Worm (Caenorhabditis elegans): ENCODE measurements around the gene T06A10.107.

T06A10.107 gene

DNA sequence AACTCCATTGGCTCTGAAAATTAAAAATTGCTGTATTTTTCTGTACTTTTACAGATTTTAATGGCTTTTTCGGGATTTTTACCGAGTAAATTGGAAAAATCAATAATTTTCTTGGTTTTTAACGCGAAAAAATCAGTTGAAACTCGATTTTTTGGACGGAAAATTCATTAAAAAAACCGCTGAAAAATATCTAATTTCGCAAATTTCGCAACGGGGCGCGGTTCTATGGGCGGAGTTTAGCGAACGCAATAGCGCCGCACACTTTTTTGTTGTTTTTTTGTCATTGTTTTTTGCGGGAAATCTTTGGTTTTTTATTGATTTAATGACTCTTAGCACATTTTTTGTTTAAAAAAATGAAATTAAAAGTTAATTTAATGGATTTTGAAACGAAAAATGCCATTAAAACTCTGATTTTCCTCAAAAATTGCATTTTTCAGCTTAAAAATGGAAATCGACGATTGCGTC lies 3.9 kb upstream of the T06A10.107 start, which contains the start of the genes mel-46 and lsy-13 (continued):
- peak; percentile 10 for TF ChIP-seq nhr-80 (tag; optimal IDR thresholded peaks at IDR 0.05)
- TF ChIP-seq F57A8.1 (GFP tag; optimal IDR thresholded peaks at IDR 0.05) = no peak
- TF ChIP-seq unc-62 (GFP tag; optimal IDR thresholded peaks at IDR 0.05) = no peak
- no peak for TF ChIP-seq egl-44 (GFP tag; IDR thresholded peaks at IDR 0.05)
- TF ChIP-seq ceh-40 (GFP tag; IDR thresholded peaks at IDR 0.05) = no peak
- no peak for TF ChIP-seq nhr-90 (tag; optimal IDR thresholded peaks at IDR 0.05)
- TF ChIP-seq mcd-1 (GFP tag; IDR thresholded peaks at IDR 0.05) = no peak
- no peak for TF ChIP-seq Y56A3A.18 (GFP tag; IDR thresholded peaks at IDR 0.05)
- no peak for TF ChIP-seq pha-4 (tag; optimal IDR thresholded peaks at IDR 0.05)
- peak; percentile 55 for TF ChIP-seq ztf-18 (tag; optimal IDR thresholded peaks at IDR 0.05)
- no peak for TF ChIP-seq B0336.3 (GFP tag; IDR thresholded peaks at IDR 0.05)
- TF ChIP-seq attf-3 (GFP tag; conservative IDR thresholded peaks at IDR 0.05) = no peak
- TF ChIP-seq F23B12.7 (tag; optimal IDR thresholded peaks at IDR 0.05; ENCODE audit: insufficient read depth) = peak; percentile 42
- peak; percentile 24 for TF ChIP-seq rpc-1 (optimal IDR thresholded peaks at IDR 0.05)
- TF ChIP-seq rpc-1 (tag; optimal IDR thresholded peaks at IDR 0.05) = no peak
- TF ChIP-seq ets-4 (GFP tag; optimal IDR thresholded peaks at IDR 0.05) = no peak
- TF ChIP-seq madf-10 (tag; optimal IDR thresholded peaks at IDR 0.05) = no peak
- TF ChIP-seq somi-1 (GFP tag; optimal IDR thresholded peaks at IDR 0.05) = no peak
- TF ChIP-seq mxl-1 (tag; optimal IDR thresholded peaks at IDR 0.05) = no peak
- no peak for TF ChIP-seq nhr-120 (GFP tag; IDR thresholded peaks at IDR 0.05)
- TF ChIP-seq bed-1 (GFP tag; IDR thresholded peaks at IDR 0.05) = no peak
- TF ChIP-seq fkh-3 (tag; optimal IDR thresholded peaks at IDR 0.05) = no peak
- no peak for TF ChIP-seq him-1 (tag; optimal IDR thresholded peaks at IDR 0.05)
- TF ChIP-seq T07F8.4 (tag; optimal IDR thresholded peaks at IDR 0.05) = no peak
- TF ChIP-seq hrde-1 (tag; optimal IDR thresholded peaks at IDR 0.05; ENCODE audit: borderline replicate concordance) = no peak
- no peak for TF ChIP-seq athp-1 (tag; optimal IDR thresholded peaks at IDR 0.05)
- TF ChIP-seq cebp-1 (GFP tag; IDR thresholded peaks at IDR 0.05) = peak; percentile 98
- TF ChIP-seq cebp-1 (tag; optimal IDR thresholded peaks at IDR 0.05) = peak; percentile 99
- TF ChIP-seq akir-1 (GFP tag; optimal IDR thresholded peaks at IDR 0.05) = no peak
- no peak for TF ChIP-seq ekl-4 (GFP tag; IDR thresholded peaks at IDR 0.05)
- peak; percentile 63 for TF ChIP-seq snpc-1.1 (tag; optimal IDR thresholded peaks at IDR 0.05; ENCODE audit: insufficient read depth)
- TF ChIP-seq lin-40 (tag; optimal IDR thresholded peaks at IDR 0.05) = peak; percentile 9
- no peak for TF ChIP-seq nfyb-1 (GFP tag; IDR thresholded peaks at IDR 0.05)
- TF ChIP-seq madf-6 (GFP tag; IDR thresholded peaks at IDR 0.05) = peak; percentile 68
- no peak for TF ChIP-seq ceh-27 (GFP tag; optimal IDR thresholded peaks at IDR 0.05)
- TF ChIP-seq Y53F4B.3 (GFP tag; IDR thresholded peaks at IDR 0.05) = no peak
- TF ChIP-seq ceh-58 (GFP tag; IDR thresholded peaks at IDR 0.05) = no peak
- TF ChIP-seq nhr-27 (tag; optimal IDR thresholded peaks at IDR 0.05) = no peak
- no peak for TF ChIP-seq rcor-1 (GFP tag; IDR thresholded peaks at IDR 0.05)
- no peak for TF ChIP-seq unc-130 (GFP tag; optimal IDR thresholded peaks at IDR 0.05)
- TF ChIP-seq snpc-3.4 (tag; optimal IDR thresholded peaks at IDR 0.05) = peak; percentile 34
- no peak for TF ChIP-seq zim-3 (tag; optimal IDR thresholded peaks at IDR 0.05)
- 0 out of 2 replicates have a peak, but pooled peaks have one; percentile 29 for TF ChIP-seq Y53G8AR.9 (GFP tag; conservative IDR thresholded peaks at IDR 0.05)
- no peak for TF ChIP-seq Y79H2A.3 (GFP tag; conservative IDR thresholded peaks at IDR 0.05)
- no peak for TF ChIP-seq hmg-20 (GFP tag; IDR thresholded peaks at IDR 0.05)
- TF ChIP-seq D2030.7 (GFP tag; IDR thresholded peaks at IDR 0.05) = no peak
- TF ChIP-seq lir-1 (GFP tag; conservative IDR thresholded peaks at IDR 0.05) = no peak
- no peak for TF ChIP-seq lin-35 (GFP tag; optimal IDR thresholded peaks at IDR 0.05)
- peak; percentile 33; the same call in 1 of the 2 replicates for TF ChIP-seq hmg-1.2 (GFP tag; IDR thresholded peaks at IDR 0.05)
- no peak for TF ChIP-seq bed-2 (GFP tag; IDR thresholded peaks at IDR 0.05)
